Fruit fly (Drosophila melanogaster): Measurements from ENCODE around the gene CG11068.

dm6 chrX:13923286-13923685 lies 31.8 kb upstream of the CG11068 start:
- no peak for TF ChIP-seq pan (optimal IDR thresholded peaks at IDR 0.05)
- TF ChIP-seq EcR (GFP tag; optimal IDR thresholded peaks at IDR 0.05): no peak

Measured in whole organism.